Fruit fly (Drosophila melanogaster) whole organism, embryonic: ENCODE data around the gene Rai1.

ENCODE experiments used
- Atf3 ChIP-seq: fragments of 200-800 bp; sonication (Bioruptor generic); optimal IDR thresholded peaks from 3 replicates; lab custom pipeline; 2016; ENCODE audit warnings: missing biosample characterization, missing genetic modification characterization
- Bgb ChIP-seq: fragments of 200-800 bp; sonication (Bioruptor generic); IDR thresholded peaks from 2 replicates; pipeline ENCODE4 v1.3.6; 2022; ENCODE audit warnings: missing biosample characterization, missing genetic modification characterization; ENCODE audit not compliant: partially characterized antibody
- Bteb2 ChIP-seq: fragments of 200-800 bp; sonication (Bioruptor generic); optimal IDR thresholded peaks from 2 replicates; lab custom pipeline; 2016; ENCODE audit warnings: missing biosample characterization, missing genetic modification characterization
- CG10321 ChIP-seq: fragments of 200-800 bp; sonication (Bioruptor generic); IDR thresholded peaks from 2 replicates; pipeline ENCODE4 v1.3.6; 2022; ENCODE audit warnings: missing biosample characterization, missing genetic modification characterization
- CG10543 ChIP-seq: fragments of 200-800 bp; sonication (Bioruptor generic); optimal IDR thresholded peaks from 3 replicates; lab custom pipeline; 2017; ENCODE audit warnings: missing biosample characterization, mild to moderate bottlenecking, missing genetic modification characterization, moderate library complexity
- CG12769 ChIP-seq: fragments of 200-800 bp; sonication (Bioruptor generic); optimal IDR thresholded peaks from 2 replicates; lab custom pipeline; 2019; ENCODE audit warnings: missing biosample characterization, mild to moderate bottlenecking, missing genetic modification characterization, moderate library complexity
- CG13296 ChIP-seq: fragments of 200-800 bp; sonication (Bioruptor generic); optimal IDR thresholded peaks from 3 replicates; lab custom pipeline; 2018; ENCODE audit warnings: missing biosample characterization, mild to moderate bottlenecking, missing genetic modification characterization
- CG15073 ChIP-seq: fragments of 200-800 bp; sonication (Bioruptor generic); optimal IDR thresholded peaks from 2 replicates; lab custom pipeline; 2016; ENCODE audit warnings: missing biosample characterization, missing genetic modification characterization
- CG15514 ChIP-seq: fragments of 200-800 bp; sonication (Bioruptor generic); optimal IDR thresholded peaks from 3 replicates; lab custom pipeline; 2017; ENCODE audit warnings: missing biosample characterization, missing genetic modification characterization, mild to moderate bottlenecking, moderate library complexity, missing genetic modification reagents
- CG15696 ChIP-seq: fragments of 200-800 bp; sonication (Bioruptor generic); optimal IDR thresholded peaks from 2 replicates; lab custom pipeline; 2019; ENCODE audit warnings: missing biosample characterization, mild to moderate bottlenecking, missing genetic modification characterization, moderate library complexity
- CG17612 ChIP-seq: fragments of 200-800 bp; sonication (Bioruptor generic); IDR thresholded peaks from 2 replicates; pipeline ENCODE4 v1.3.6; 2022; ENCODE audit warnings: missing biosample characterization, missing genetic modification characterization
- CG18262 ChIP-seq: fragments of 200-800 bp; optimal IDR thresholded peaks from 3 replicates; lab custom pipeline; 2019; ENCODE audit warnings: missing biosample characterization, mild to moderate bottlenecking, missing genetic modification characterization, moderate library complexity
- CG1832 ChIP-seq: fragments of 200-800 bp; sonication (Bioruptor generic); optimal IDR thresholded peaks from 2 replicates; lab custom pipeline; 2017; ENCODE audit warnings: missing biosample characterization, mild to moderate bottlenecking, missing genetic modification characterization, inconsistent platforms
- CG2199 ChIP-seq: fragments of 200-800 bp; sonication (Bioruptor generic); IDR thresholded peaks from 3 replicates; pipeline ENCODE4 v1.3.6; 2022; ENCODE audit warnings: missing biosample characterization, missing genetic modification characterization
- CG2712 ChIP-seq: fragments of 200-800 bp; optimal IDR thresholded peaks from 3 replicates; lab custom pipeline; 2019; ENCODE audit warnings: missing biosample characterization, mild to moderate bottlenecking, missing genetic modification characterization, moderate library complexity
- CG32532 ChIP-seq: fragments of 200-800 bp; sonication (Bioruptor generic); IDR thresholded peaks from 2 replicates; pipeline ENCODE4 v1.3.6; 2022; ENCODE audit warnings: missing biosample characterization, missing genetic modification characterization
- CG4424 ChIP-seq: fragments of 200-800 bp; sonication (Bioruptor generic); optimal IDR thresholded peaks from 3 replicates; lab custom pipeline; 2016; ENCODE audit warnings: missing biosample characterization, missing genetic modification characterization
- CG6175 ChIP-seq: fragments of 200-800 bp; sonication (Bioruptor generic); IDR thresholded peaks from 3 replicates; pipeline ENCODE4 v1.3.6; 2022; ENCODE audit warnings: missing biosample characterization, missing genetic modification characterization
- CG7372 ChIP-seq: fragments of 200-800 bp; sonication (Bioruptor generic); IDR thresholded peaks from 2 replicates; pipeline ENCODE4 v1.3.6; 2022; ENCODE audit warnings: missing biosample characterization, missing genetic modification characterization
- CG7786 ChIP-seq: fragments of 200-800 bp; sonication (Bioruptor generic); optimal IDR thresholded peaks from 2 replicates; lab custom pipeline; 2016; ENCODE audit warnings: missing biosample characterization, missing genetic modification characterization
- CG7839 ChIP-seq: fragments of 200-800 bp; sonication (Bioruptor generic); optimal IDR thresholded peaks from 3 replicates; lab custom pipeline; 2018; ENCODE audit warnings: missing biosample characterization, mild to moderate bottlenecking, missing genetic modification characterization, moderate library complexity
- CG8478 ChIP-seq: fragments of >200 bp; optimal IDR thresholded peaks from 2 replicates; lab custom pipeline; 2018
- CG9437 ChIP-seq: fragments of 200-800 bp; sonication (Bioruptor generic); optimal IDR thresholded peaks from 2 replicates; lab custom pipeline; 2018; ENCODE audit warnings: missing biosample characterization, mild to moderate bottlenecking, missing genetic modification characterization
- CG9817 ChIP-seq: fragments of 200-800 bp; sonication (Bioruptor generic); optimal IDR thresholded peaks from 2 replicates; lab custom pipeline; 2018; ENCODE audit warnings: missing biosample characterization, mild to moderate bottlenecking, missing genetic modification characterization, moderate library complexity
- HLHmδ ChIP-seq: fragments of 200-800 bp; sonication (Bioruptor generic); optimal IDR thresholded peaks from 2 replicates; lab custom pipeline; 2018; ENCODE audit warnings: missing biosample characterization, mild to moderate bottlenecking, missing genetic modification characterization, moderate library complexity
- Hr78 ChIP-seq, 2 experiments: fragments of 200-800 bp in 1 of 2; fragments of >200 bp in 1 of 2; sonication (Bioruptor generic) in 1 of 2; optimal IDR thresholded peaks; 2 replicates each; lab custom pipeline; 2017 to 2019; ENCODE audit warnings: missing biosample characterization in 2 of 2, missing genetic modification characterization in 2 of 2, mild to moderate bottlenecking in 1 of 2, moderate library complexity in 1 of 2
- Max ChIP-seq: fragments of 200-800 bp; sonication (Bioruptor generic); optimal IDR thresholded peaks from 2 replicates; lab custom pipeline; 2016; ENCODE audit warnings: missing biosample characterization, mild to moderate bottlenecking, missing genetic modification characterization
- Med ChIP-seq: fragments of 200-800 bp; sonication (Bioruptor generic); peaks from one replicate; lab custom pipeline; 2016; ENCODE audit warnings: missing biosample characterization, missing genetic modification characterization, mild to moderate bottlenecking, inconsistent platforms, moderate library complexity
- Nf-YC ChIP-seq: fragments of 200-800 bp; optimal IDR thresholded peaks from 3 replicates; lab custom pipeline; 2019; ENCODE audit warnings: missing biosample characterization, mild to moderate bottlenecking, missing genetic modification characterization, moderate library complexity
- PHDP ChIP-seq: fragments of 200-800 bp; sonication (Bioruptor generic); optimal IDR thresholded peaks from 3 replicates; lab custom pipeline; 2018; ENCODE audit warnings: missing biosample characterization, mild to moderate bottlenecking, missing genetic modification characterization, moderate library complexity
- Pdp1 ChIP-seq, 2 experiments: fragments of 200-800 bp; sonication (Bioruptor generic); optimal IDR thresholded peaks; 3 replicates each; lab custom pipeline; 2016; ENCODE audit warnings: missing biosample characterization in 2 of 2, missing genetic modification characterization in 2 of 2, mild to moderate bottlenecking in 1 of 2, moderate library complexity in 1 of 2
- Six4 ChIP-seq: fragments of 200-800 bp; sonication (Bioruptor generic); optimal IDR thresholded peaks from 2 replicates; lab custom pipeline; 2016; ENCODE audit warnings: missing biosample characterization, missing genetic modification characterization
- Sry-δ ChIP-seq: fragments of 200-800 bp; sonication (Bioruptor generic); optimal IDR thresholded peaks from 2 replicates; lab custom pipeline; 2016; ENCODE audit warnings: missing biosample characterization, missing genetic modification characterization
- aop ChIP-seq: fragments of 200-800 bp; sonication (Bioruptor generic); IDR thresholded peaks from 2 replicates; pipeline ENCODE4 v1.3.6; 2022; ENCODE audit warnings: missing biosample characterization, missing genetic modification characterization
- cato ChIP-seq: fragments of 200-800 bp; sonication (Bioruptor generic); optimal IDR thresholded peaks from 2 replicates; lab custom pipeline; 2016; ENCODE audit warnings: missing biosample characterization, missing genetic modification characterization, borderline replicate concordance
- chinmo ChIP-seq: fragments of 200-800 bp; sonication (Bioruptor generic); IDR thresholded peaks from 4 replicates; pipeline ENCODE4 v1.3.6; 2022; ENCODE audit warnings: missing biosample characterization, missing genetic modification characterization; ENCODE audit not compliant: partially characterized antibody
- ci ChIP-seq: fragments of 200-800 bp; sonication (Bioruptor generic); IDR thresholded peaks from 3 replicates; pipeline ENCODE4 v1.3.6; 2022; ENCODE audit warnings: missing biosample characterization, missing genetic modification characterization
- cwo ChIP-seq: fragments of 200-800 bp; sonication (Bioruptor generic); optimal IDR thresholded peaks from 3 replicates; lab custom pipeline; 2017; ENCODE audit warnings: missing biosample characterization, missing genetic modification characterization, mild to moderate bottlenecking, moderate library complexity, missing genetic modification reagents
- dimm ChIP-seq: fragments of 200-800 bp; sonication (Bioruptor generic); IDR thresholded peaks from 2 replicates; pipeline ENCODE4 v1.3.6; 2022; ENCODE audit warnings: missing biosample characterization, missing genetic modification characterization
- dm ChIP-seq: fragments of 200-800 bp; sonication (Bioruptor generic); optimal IDR thresholded peaks from 3 replicates; lab custom pipeline; 2016; ENCODE audit warnings: missing biosample characterization, missing genetic modification characterization
- esg ChIP-seq: fragments of 200-800 bp; sonication (Bioruptor generic); conservative IDR thresholded peaks from 2 replicates; pipeline ENCODE4 v1.3.6; 2022; ENCODE audit warnings: missing biosample characterization, missing genetic modification characterization
- ewg ChIP-seq: fragments of 200-800 bp; sonication (Bioruptor generic); optimal IDR thresholded peaks from 3 replicates; lab custom pipeline; 2017; ENCODE audit warnings: mild to moderate bottlenecking, missing biosample characterization, missing genetic modification reagents, missing genetic modification characterization
- ftz-f1 ChIP-seq: fragments of 200-800 bp; sonication (Bioruptor generic); optimal IDR thresholded peaks from 2 replicates; lab custom pipeline; 2016; ENCODE audit warnings: missing biosample characterization, missing genetic modification characterization
- grau ChIP-seq: fragments of 200-800 bp; optimal IDR thresholded peaks from 3 replicates; lab custom pipeline; 2019; ENCODE audit warnings: missing biosample characterization, mild to moderate bottlenecking, missing genetic modification characterization, moderate library complexity
- gt ChIP-seq: fragments of 200-800 bp; sonication (Bioruptor generic); IDR thresholded peaks from 2 replicates; pipeline ENCODE4 v1.3.6; 2022; ENCODE audit warnings: missing biosample characterization, missing genetic modification characterization
- hth ChIP-seq: fragments of >200 bp; optimal IDR thresholded peaks from 2 replicates; lab custom pipeline; 2017; ENCODE audit warnings: inconsistent platforms
- lab ChIP-seq: fragments of 200-800 bp; sonication (Bioruptor generic); optimal IDR thresholded peaks from 3 replicates; lab custom pipeline; 2017; ENCODE audit warnings: missing biosample characterization, missing genetic modification characterization, mild to moderate bottlenecking, moderate library complexity, missing genetic modification reagents
- lola ChIP-seq, 3 experiments: fragments of >200 bp in 2 of 3; fragments of 200-800 bp in 1 of 3; sonication (Bioruptor generic) in 1 of 3; optimal IDR thresholded peaks; 2 replicates each; lab custom pipeline; 2017 to 2019; ENCODE audit warnings: missing biosample characterization in 3 of 3, missing genetic modification characterization in 3 of 3, mild to moderate bottlenecking in 1 of 3, moderate library complexity in 1 of 3
- slbo ChIP-seq: fragments of 200-800 bp; sonication (Bioruptor generic); IDR thresholded peaks from 2 replicates; pipeline ENCODE4 v1.3.6; 2022; ENCODE audit warnings: missing biosample characterization, missing genetic modification characterization
- sr ChIP-seq: fragments of 200-800 bp; sonication (Bioruptor generic); IDR thresholded peaks from 3 replicates; pipeline ENCODE4 v1.3.6; 2022; ENCODE audit warnings: missing biosample characterization, missing genetic modification characterization
- ttk ChIP-seq: fragments of 200-800 bp; sonication (Bioruptor generic); IDR thresholded peaks from 2 replicates; pipeline ENCODE4 v2.1.2; 2022; ENCODE audit warnings: missing biosample characterization, missing genetic modification characterization

Rai1 gene

DNA sequence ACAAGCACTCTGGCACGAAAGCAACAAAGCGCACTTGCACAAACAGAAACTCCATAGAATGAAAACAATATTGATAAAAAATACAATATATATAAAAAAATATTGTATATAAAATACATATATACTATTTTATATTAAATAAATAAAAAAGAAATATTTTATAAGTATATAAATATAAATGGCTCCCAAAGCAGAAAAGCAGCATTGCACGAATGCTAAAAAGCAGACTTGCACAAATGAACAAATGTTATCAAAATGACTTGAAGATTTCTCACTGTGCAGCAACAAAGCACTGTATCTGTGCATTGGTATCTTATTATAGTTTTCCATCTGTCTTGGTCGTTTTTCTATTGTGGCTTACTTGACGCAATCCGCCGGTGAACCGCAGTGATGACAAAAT, 34.4 kb downstream of the Rai1 start (continued):
- TF ChIP-seq CG7786 (GFP tag; lab: Kevin White, UChicago) (no peak), CG15514 (no peak), Bteb2 (GFP tag; lab: Kevin White, UChicago) (no peak), grau (tag; lab: Kevin White, UChicago) (peak; percentile 33), Bgb (GFP tag; lab: Robert Waterston, UW) (no peak), PHDP (tag; lab: Kevin White, UChicago) (peak; percentile 22), gt (no peak), dm (GFP tag; lab: Kevin White, UChicago) (no peak), aop (no peak), Six4 (GFP tag; lab: Kevin White, UChicago) (no peak), CG2712 (tag; lab: Kevin White, UChicago) (peak; percentile 49), CG8478 (no peak), CG7372 (no peak), HLHmδ (GFP tag; lab: Kevin White, UChicago) (no peak), dimm (GFP tag; lab: Robert Waterston, UW) (no peak), CG13296 (GFP tag; lab: Kevin White, UChicago) (peak; percentile 18), CG32532 (GFP tag; lab: Robert Waterston, UW) (no peak), lab (peak; percentile 20), Sry-δ (GFP tag; lab: Kevin White, UChicago) (no peak), CG18262 (tag; lab: Kevin White, UChicago) (peak; percentile 51), CG15696 (no peak), esg (GFP tag; lab: Robert Waterston, UW) (no peak), ewg (GFP tag; lab: Kevin White, UChicago) (no peak), lola (GFP tag; optimal IDR thresholded peaks at IDR 0.05; lab: Kevin White, UChicago) (no peak), ttk (GFP tag; lab: Robert Waterston, UW) (no peak), hth (no peak), Max (GFP tag; lab: Kevin White, UChicago) (no peak), CG7839 (tag; lab: Kevin White, UChicago) (peak; percentile 56)

DNA sequence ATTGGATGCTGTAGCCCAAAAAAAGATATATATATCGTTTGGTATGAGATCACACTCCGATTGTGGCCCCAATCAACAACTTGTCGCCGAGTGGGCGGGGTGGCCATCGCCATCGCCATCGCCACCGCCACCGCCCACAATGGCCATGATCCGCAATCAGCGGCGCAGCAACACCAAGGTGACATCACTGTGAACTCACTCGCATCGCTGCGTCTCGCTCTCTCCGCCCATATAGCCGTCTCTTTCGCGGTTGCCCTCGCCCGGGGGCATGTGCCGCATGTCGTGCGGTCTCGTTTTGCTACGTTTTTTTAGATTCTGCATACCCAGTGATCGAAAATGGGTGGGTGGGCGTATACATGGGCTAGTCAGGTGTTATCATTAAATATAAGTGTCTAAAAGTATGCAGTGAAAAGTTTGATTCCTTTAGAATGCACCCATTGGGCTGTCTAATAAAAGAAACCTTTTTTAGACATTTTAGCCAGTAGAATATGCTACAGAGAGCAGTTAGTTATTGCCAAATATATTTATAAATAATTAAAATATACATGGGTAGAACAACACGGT, 36.2 kb downstream of the Rai1 start:
- TF ChIP-seq Nf-YC (tag; lab: Kevin White, UChicago) (peak; percentile 21), Pdp1 (GFP tag; optimal IDR thresholded peaks at IDR 0.05; lab: Kevin White, UChicago) (peak in 1 of 2 experiments; percentile 16), CG6175 (GFP tag; lab: Robert Waterston, UW) (peak; percentile 71; the same call in 2 of the 3 replicates), CG9817 (tag; lab: Kevin White, UChicago) (no peak), CG10321 (peak; percentile 89), CG17612 (GFP tag; lab: Robert Waterston, UW) (peak; percentile 96), CG9437 (GFP tag; lab: Kevin White, UChicago) (no peak), ftz-f1 (GFP tag; lab: Kevin White, UChicago) (peak; percentile 96), CG1832 (GFP tag; lab: Kevin White, UChicago) (peak; percentile 66), CG12769 (peak; percentile 54), CG2199 (0 out of 3 replicates have a peak, but pooled peaks have one; percentile 19), Hr78 (GFP tag; optimal IDR thresholded peaks at IDR 0.05; lab: Kevin White, UChicago) (peak in 1 of 2 experiments; percentile 91), ci (GFP tag; lab: Robert Waterston, UW) (peak; percentile 50; the same call in 1 of the 3 replicates), chinmo (GFP tag; lab: Robert Waterston, UW) (peak; percentile 82; the same call in 3 of the 4 replicates), cato (no peak), Med (GFP tag; lab: Kevin White, UChicago) (peak; percentile 42), cwo (GFP tag; lab: Kevin White, UChicago) (peak; percentile 26), CG10543 (GFP tag; lab: Kevin White, UChicago) (peak; percentile 38), Atf3 (peak; percentile 47), sr (GFP tag; lab: Robert Waterston, UW) (peak; percentile 99), CG4424 (GFP tag; lab: Kevin White, UChicago) (no peak), CG15073 (GFP tag; lab: Kevin White, UChicago) (no peak), slbo (GFP tag; lab: Robert Waterston, UW) (peak; percentile 20; the same call in 1 of the 2 replicates)
